Worm (Caenorhabditis elegans): ENCODE results near the gene clc-20.
A peak's percentile ranks its signal among the peaks of the same experiment; 100 is the strongest.

clc-20 gene

DNA sequence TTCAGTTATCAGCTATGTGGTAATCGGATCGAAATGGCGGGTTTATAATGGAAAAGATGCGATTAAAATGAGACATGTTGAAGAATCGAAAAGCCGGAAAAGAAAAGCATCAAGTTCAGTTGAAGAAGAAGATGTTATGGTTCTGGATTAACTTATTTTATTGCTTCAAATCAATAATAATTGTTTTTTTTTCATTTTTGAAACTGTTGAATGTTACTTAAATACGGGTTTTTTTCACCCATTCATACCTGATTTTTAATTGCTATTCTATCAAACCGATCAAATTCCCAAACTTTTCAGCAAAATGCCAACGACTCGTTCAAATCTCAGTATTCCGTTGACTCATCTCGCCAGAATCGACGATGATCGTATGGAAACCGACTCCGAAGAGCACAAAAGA is 12.5 kb upstream of the clc-20 start, which contains the start of gene exos-4.2:
exos-4.2 (plus strand) TSS at position 301 of the 400 bp plus-strand sequence.
- TF ChIP-seq med-1 (GFP tag; optimal IDR thresholded peaks at IDR 0.05; ENCODE audit: insufficient read depth) (no peak), ztf-29 (GFP tag; IDR thresholded peaks at IDR 0.05) (no peak), ref-1 (GFP tag; conservative IDR thresholded peaks at IDR 0.05) (no peak), T22C8.4 (GFP tag; IDR thresholded peaks at IDR 0.05) (no peak), flt-1 (GFP tag; IDR thresholded peaks at IDR 0.05) (no peak), ztf-23 (GFP tag; IDR thresholded peaks at IDR 0.05) (no peak), klf-2 (GFP tag; conservative IDR thresholded peaks at IDR 0.05) (no peak), cog-1 (tag; optimal IDR thresholded peaks at IDR 0.05) (no peak), tab-1 (GFP tag; IDR thresholded peaks at IDR 0.05) (no peak)

- no peak for TF ChIP-seq ref-1 (GFP tag; conservative IDR thresholded peaks at IDR 0.05)
- TF ChIP-seq med-1 (GFP tag; optimal IDR thresholded peaks at IDR 0.05; ENCODE audit: insufficient read depth): no peak
- no peak for TF ChIP-seq flt-1 (GFP tag; IDR thresholded peaks at IDR 0.05)
- TF ChIP-seq ztf-23 (GFP tag; IDR thresholded peaks at IDR 0.05): no peak
- no peak for TF ChIP-seq cog-1 (tag; optimal IDR thresholded peaks at IDR 0.05)
- TF ChIP-seq klf-2 (GFP tag; conservative IDR thresholded peaks at IDR 0.05): no peak
- TF ChIP-seq tab-1 (GFP tag; IDR thresholded peaks at IDR 0.05): no peak
- no peak for TF ChIP-seq T22C8.4 (GFP tag; IDR thresholded peaks at IDR 0.05)
- TF ChIP-seq ztf-29 (GFP tag; IDR thresholded peaks at IDR 0.05): no peak
Measured at ce11 chrIII:861819-862356, 10.5 kb upstream of the clc-20 start, which contains the start of gene arx-4. TSS of gene arx-4 (plus strand) at chrIII:862306.

DNA sequence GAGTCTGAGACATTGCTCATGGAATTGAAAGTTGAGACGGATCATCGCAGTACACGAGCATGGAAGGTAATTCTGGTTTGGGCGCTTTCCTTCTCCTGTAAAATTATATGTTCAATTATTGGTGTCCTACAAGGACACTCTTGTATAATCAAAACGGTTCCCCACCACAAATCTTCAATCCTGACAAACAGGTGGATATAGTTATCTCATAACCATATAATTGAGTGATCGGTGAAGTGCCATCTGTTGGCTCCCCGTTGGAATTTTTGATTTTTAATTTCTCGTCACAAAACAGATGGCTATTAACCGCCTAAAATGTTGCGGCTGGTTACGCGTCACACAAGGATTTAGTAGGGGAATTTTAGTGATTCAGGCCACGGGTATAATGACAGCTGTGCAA is 3.5 kb upstream of the clc-20 start:
- TF ChIP-seq cog-1 (tag; optimal IDR thresholded peaks at IDR 0.05) (no peak), T22C8.4 (GFP tag; IDR thresholded peaks at IDR 0.05) (no peak), ref-1 (GFP tag; conservative IDR thresholded peaks at IDR 0.05) (no peak), klf-2 (GFP tag; conservative IDR thresholded peaks at IDR 0.05) (no peak), med-1 (GFP tag; optimal IDR thresholded peaks at IDR 0.05; ENCODE audit: insufficient read depth) (no peak)

DNA sequence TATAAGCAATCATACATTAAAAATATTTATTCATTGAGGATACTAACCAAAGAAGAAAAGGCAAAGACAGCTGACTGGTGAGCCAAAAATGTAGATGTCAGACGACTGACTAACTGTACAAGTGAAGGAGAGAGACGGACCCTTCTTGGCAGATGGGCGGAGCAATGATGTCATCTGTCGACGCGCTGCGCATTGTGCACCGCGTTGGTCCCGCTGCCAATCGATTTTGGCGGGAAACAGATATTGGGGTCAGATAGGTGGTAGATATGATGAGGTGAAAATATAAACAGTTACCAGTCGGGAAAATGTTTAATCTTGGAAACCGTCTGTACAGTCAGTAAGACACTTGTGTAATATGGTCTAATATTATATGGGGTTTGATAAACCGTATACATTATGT is 2.5 kb upstream of the clc-20 start, which contains the start of gene T24C4.2:
T24C4.2 (minus strand) TSS at position 101 of the 400 bp plus-strand sequence.
- no peak for TF ChIP-seq ztf-23 (GFP tag; IDR thresholded peaks at IDR 0.05)
- TF ChIP-seq T22C8.4 (GFP tag; IDR thresholded peaks at IDR 0.05): 0 out of 2 replicates have a peak, but pooled peaks have one; percentile 19

DNA sequence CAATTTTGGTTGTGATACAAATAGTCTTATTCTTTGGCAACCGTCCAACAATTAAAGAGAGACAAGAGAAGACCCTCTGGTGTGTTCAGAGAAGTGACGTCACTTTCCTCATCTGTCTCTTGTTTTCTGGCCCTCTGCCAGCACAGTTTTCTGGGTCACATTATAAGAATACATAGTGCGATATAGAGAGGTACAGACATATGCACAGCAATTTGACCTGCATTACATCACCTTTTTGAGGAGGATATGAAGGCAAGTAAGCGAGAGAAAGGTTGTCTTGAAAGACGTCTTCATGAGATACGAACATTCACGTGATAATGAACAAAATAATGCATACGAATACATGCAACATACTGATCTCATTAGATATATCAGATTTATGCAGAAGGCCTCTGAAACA is 1.8 kb upstream of the clc-20 start:
- TF ChIP-seq T22C8.4 (GFP tag; IDR thresholded peaks at IDR 0.05) (no peak), ztf-29 (GFP tag; IDR thresholded peaks at IDR 0.05) (no peak), ztf-23 (GFP tag; IDR thresholded peaks at IDR 0.05) (no peak), med-1 (GFP tag; optimal IDR thresholded peaks at IDR 0.05; ENCODE audit: insufficient read depth) (no peak), ref-1 (GFP tag; conservative IDR thresholded peaks at IDR 0.05) (no peak), tab-1 (GFP tag; IDR thresholded peaks at IDR 0.05) (no peak), cog-1 (tag; optimal IDR thresholded peaks at IDR 0.05) (no peak), flt-1 (GFP tag; IDR thresholded peaks at IDR 0.05) (no peak), klf-2 (GFP tag; conservative IDR thresholded peaks at IDR 0.05) (no peak)

ce11 chrIII:873432-873831 is 1.0 kb downstream of the clc-20 start, which contains the start of gene clc-19:
TSS of gene clc-19 (minus strand) at chrIII:873566.
- no peak for TF ChIP-seq T22C8.4 (GFP tag; IDR thresholded peaks at IDR 0.05)
- no peak for TF ChIP-seq ztf-23 (GFP tag; IDR thresholded peaks at IDR 0.05)
- TF ChIP-seq med-1 (GFP tag; optimal IDR thresholded peaks at IDR 0.05; ENCODE audit: insufficient read depth): no peak
- no peak for TF ChIP-seq klf-2 (GFP tag; conservative IDR thresholded peaks at IDR 0.05)
- no peak for TF ChIP-seq cog-1 (tag; optimal IDR thresholded peaks at IDR 0.05)
- no peak for TF ChIP-seq ref-1 (GFP tag; conservative IDR thresholded peaks at IDR 0.05)
- TF ChIP-seq flt-1 (GFP tag; IDR thresholded peaks at IDR 0.05): no peak
- TF ChIP-seq tab-1 (GFP tag; IDR thresholded peaks at IDR 0.05): no peak
- no peak for TF ChIP-seq ztf-29 (GFP tag; IDR thresholded peaks at IDR 0.05)

DNA sequence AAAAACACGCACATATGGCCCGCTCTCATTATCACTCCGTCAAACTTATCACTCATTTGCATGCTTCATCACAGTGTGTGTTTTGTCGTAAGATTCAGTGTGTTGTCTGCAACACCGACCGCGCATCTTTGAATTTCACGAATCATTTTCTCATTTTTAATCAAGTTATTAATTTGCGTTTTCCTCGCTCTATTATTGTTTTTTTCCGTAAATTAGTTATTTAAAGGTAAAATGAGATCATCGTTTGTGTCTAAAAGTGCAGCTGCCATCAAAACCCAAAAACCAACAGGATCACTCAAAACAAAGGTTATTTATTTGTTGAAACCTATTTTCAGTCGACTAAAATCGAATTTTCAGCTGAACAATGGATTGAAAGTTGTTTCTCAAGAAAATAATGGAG is 7.3 kb downstream of the clc-20 start, which contains the start of the genes T24C4.5 and ucr-2.3:
T24C4.5 (minus strand) TSS at position 101 of the 400 bp plus-strand sequence.
ucr-2.3 (plus strand) TSS at position 227 of the 400 bp plus-strand sequence.
- TF ChIP-seq cog-1 (tag; optimal IDR thresholded peaks at IDR 0.05) (no peak), tab-1 (GFP tag; IDR thresholded peaks at IDR 0.05) (no peak), med-1 (GFP tag; optimal IDR thresholded peaks at IDR 0.05; ENCODE audit: insufficient read depth) (no peak), flt-1 (GFP tag; IDR thresholded peaks at IDR 0.05) (no peak), ztf-23 (GFP tag; IDR thresholded peaks at IDR 0.05) (no peak), ref-1 (GFP tag; conservative IDR thresholded peaks at IDR 0.05) (no peak), T22C8.4 (GFP tag; IDR thresholded peaks at IDR 0.05) (no peak), klf-2 (GFP tag; conservative IDR thresholded peaks at IDR 0.05) (no peak)

ce11 chrIII:880840-881239 is 8.5 kb downstream of the clc-20 start:
- TF ChIP-seq T22C8.4 (GFP tag; IDR thresholded peaks at IDR 0.05): no peak
- no peak for TF ChIP-seq ztf-29 (GFP tag; IDR thresholded peaks at IDR 0.05)
- no peak for TF ChIP-seq ref-1 (GFP tag; conservative IDR thresholded peaks at IDR 0.05)
- no peak for TF ChIP-seq tab-1 (GFP tag; IDR thresholded peaks at IDR 0.05)
- no peak for TF ChIP-seq med-1 (GFP tag; optimal IDR thresholded peaks at IDR 0.05; ENCODE audit: insufficient read depth)
- no peak for TF ChIP-seq cog-1 (tag; optimal IDR thresholded peaks at IDR 0.05)
- TF ChIP-seq ztf-23 (GFP tag; IDR thresholded peaks at IDR 0.05): no peak
- no peak for TF ChIP-seq flt-1 (GFP tag; IDR thresholded peaks at IDR 0.05)
- TF ChIP-seq klf-2 (GFP tag; conservative IDR thresholded peaks at IDR 0.05): no peak

- no peak for TF ChIP-seq med-1 (GFP tag; optimal IDR thresholded peaks at IDR 0.05; ENCODE audit: insufficient read depth)
Measured at ce11 chrIII:881460-881859, 9.1 kb downstream of the clc-20 start.

- TF ChIP-seq cog-1 (tag; optimal IDR thresholded peaks at IDR 0.05) (no peak), tab-1 (GFP tag; IDR thresholded peaks at IDR 0.05) (no peak), T22C8.4 (GFP tag; IDR thresholded peaks at IDR 0.05) (no peak), klf-2 (GFP tag; conservative IDR thresholded peaks at IDR 0.05) (no peak), ztf-23 (GFP tag; IDR thresholded peaks at IDR 0.05) (no peak), med-1 (GFP tag; optimal IDR thresholded peaks at IDR 0.05; ENCODE audit: insufficient read depth) (no peak), ref-1 (GFP tag; conservative IDR thresholded peaks at IDR 0.05) (no peak), ztf-29 (GFP tag; IDR thresholded peaks at IDR 0.05) (no peak)
Measured at ce11 chrIII:883595-883994, 11.2 kb downstream of the clc-20 start.
